Fruit fly (Drosophila melanogaster): ENCODE data around the gene CG10600.

dm6 chr2L:18864981-18865380 lies 25.5 kb upstream of the CG10600 start:
- TF ChIP-seq CG8478 (optimal IDR thresholded peaks at IDR 0.05) (no peak), CTCF (optimal IDR thresholded peaks at IDR 0.05) (no peak)

Measured in S2 (cell line).